Fruit fly (Drosophila melanogaster): Measurements from ENCODE around the gene CG43886.

The CG43886 gene

DNA sequence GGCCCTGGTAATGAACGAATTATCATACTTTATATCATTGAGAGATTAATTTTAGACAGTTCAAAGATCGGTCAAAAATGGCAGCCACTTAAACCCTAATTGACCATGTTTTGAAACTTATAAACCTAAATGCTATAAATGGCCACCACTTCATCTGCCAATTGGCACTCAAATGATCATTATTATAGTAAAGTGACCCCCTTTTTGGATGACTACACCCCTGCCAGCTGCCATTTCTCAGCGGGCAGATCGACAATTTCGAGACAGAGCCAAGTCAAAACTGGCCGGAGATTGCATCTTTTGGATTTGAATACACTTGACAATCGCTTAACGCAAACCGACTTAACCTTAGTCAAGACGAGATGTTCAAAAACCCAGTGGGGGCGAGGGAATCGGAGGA lies 3.4 kb downstream of the CG43886 start:
- TF ChIP-seq Sp1 (GFP tag; optimal IDR thresholded peaks at IDR 0.05) (peak; percentile 43), Dfd (GFP tag; optimal IDR thresholded peaks at IDR 0.05) (no peak), Rel (GFP tag; optimal IDR thresholded peaks at IDR 0.05) (no peak), Rel (tag; optimal IDR thresholded peaks at IDR 0.05) (no peak), OdsH (GFP tag; optimal IDR thresholded peaks at IDR 0.05) (peak; percentile 43), CrebA (GFP tag; optimal IDR thresholded peaks at IDR 0.05; ENCODE audit: borderline replicate concordance) (no peak), foxo (GFP tag; optimal IDR thresholded peaks at IDR 0.05) (peak in 1 of 2 experiments; percentile 49), Hnf4 (GFP tag; optimal IDR thresholded peaks at IDR 0.05) (peak; percentile 6), rgr (GFP tag; optimal IDR thresholded peaks at IDR 0.05) (peak; percentile 49), ey (GFP tag; optimal IDR thresholded peaks at IDR 0.05) (peak; percentile 48), Hr83 (GFP tag; optimal IDR thresholded peaks at IDR 0.05; ENCODE audit: poor library complexity, severe bottlenecking) (no peak), fru (GFP tag; optimal IDR thresholded peaks at IDR 0.05) (peak; percentile 22), h (GFP tag; optimal IDR thresholded peaks at IDR 0.05) (peak; percentile 48), HLH106 (tag; optimal IDR thresholded peaks at IDR 0.05) (peak; percentile 31), pan (optimal IDR thresholded peaks at IDR 0.05) (no peak), br (GFP tag; optimal IDR thresholded peaks at IDR 0.05) (peak; percentile 53)

DNA sequence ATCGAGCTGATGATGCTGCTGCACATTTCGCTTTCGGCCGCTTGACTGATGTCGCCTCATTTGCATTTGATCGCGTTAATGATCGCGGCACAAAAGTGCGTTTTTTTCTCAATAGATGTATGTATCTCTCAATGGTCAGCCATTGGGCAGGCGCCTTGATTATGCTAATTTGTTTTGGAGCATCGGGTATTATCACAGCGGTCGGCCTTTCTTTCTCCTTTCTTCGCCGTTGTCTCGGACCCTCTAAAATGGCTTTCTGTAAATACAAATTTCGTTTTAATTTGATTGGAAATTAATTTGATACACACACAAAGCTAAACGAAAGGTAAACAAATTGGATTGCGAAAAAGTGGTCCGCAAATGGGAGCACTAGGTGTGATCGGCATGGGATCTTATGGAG lies 4.2 kb downstream of the CG43886 start:
- no peak for TF ChIP-seq Mio (GFP tag; optimal IDR thresholded peaks at IDR 0.05)
- TF ChIP-seq OdsH (GFP tag; optimal IDR thresholded peaks at IDR 0.05) = no peak
- no peak for TF ChIP-seq Hr78 (GFP tag; optimal IDR thresholded peaks at IDR 0.05)
- TF ChIP-seq woc (GFP tag; optimal IDR thresholded peaks at IDR 0.05) = no peak
- no peak for TF ChIP-seq jim (GFP tag; optimal IDR thresholded peaks at IDR 0.05)
- no peak for TF ChIP-seq h (GFP tag; optimal IDR thresholded peaks at IDR 0.05)
- no peak for TF ChIP-seq sage (GFP tag; optimal IDR thresholded peaks at IDR 0.05)
- TF ChIP-seq Hnf4 (GFP tag; optimal IDR thresholded peaks at IDR 0.05) = no peak
- TF ChIP-seq usp (GFP tag; optimal IDR thresholded peaks at IDR 0.05) = no peak
- no peak for TF ChIP-seq dsf (GFP tag; optimal IDR thresholded peaks at IDR 0.05; ENCODE audit: borderline replicate concordance)
- TF ChIP-seq Hr83 (GFP tag; optimal IDR thresholded peaks at IDR 0.05; ENCODE audit: poor library complexity, severe bottlenecking) = no peak
- no peak for TF ChIP-seq Jra (GFP tag; optimal IDR thresholded peaks at IDR 0.05)
- no peak for TF ChIP-seq ey (GFP tag; optimal IDR thresholded peaks at IDR 0.05)
- no peak for TF ChIP-seq fru (GFP tag; optimal IDR thresholded peaks at IDR 0.05)
- TF ChIP-seq Dfd (GFP tag; optimal IDR thresholded peaks at IDR 0.05) = no peak
- no peak for TF ChIP-seq CG9705 (GFP tag; optimal IDR thresholded peaks at IDR 0.05)

dm6 chr3L:8154544-8154943 lies 5.0 kb downstream of the CG43886 start:
- no peak for TF ChIP-seq psq (GFP tag; optimal IDR thresholded peaks at IDR 0.05)
- no peak for TF ChIP-seq sv (GFP tag; optimal IDR thresholded peaks at IDR 0.05)
- no peak for TF ChIP-seq brk (GFP tag; optimal IDR thresholded peaks at IDR 0.05)
- TF ChIP-seq dmrt93B (GFP tag; optimal IDR thresholded peaks at IDR 0.05) = no peak
- no peak for TF ChIP-seq tai (GFP tag; optimal IDR thresholded peaks at IDR 0.05)
- no peak for TF ChIP-seq br (GFP tag; optimal IDR thresholded peaks at IDR 0.05)
- TF ChIP-seq GATAd (GFP tag; optimal IDR thresholded peaks at IDR 0.05) = no peak
- TF ChIP-seq Rel (GFP tag; optimal IDR thresholded peaks at IDR 0.05) = no peak
- no peak for TF ChIP-seq Rel (tag; optimal IDR thresholded peaks at IDR 0.05)

DNA sequence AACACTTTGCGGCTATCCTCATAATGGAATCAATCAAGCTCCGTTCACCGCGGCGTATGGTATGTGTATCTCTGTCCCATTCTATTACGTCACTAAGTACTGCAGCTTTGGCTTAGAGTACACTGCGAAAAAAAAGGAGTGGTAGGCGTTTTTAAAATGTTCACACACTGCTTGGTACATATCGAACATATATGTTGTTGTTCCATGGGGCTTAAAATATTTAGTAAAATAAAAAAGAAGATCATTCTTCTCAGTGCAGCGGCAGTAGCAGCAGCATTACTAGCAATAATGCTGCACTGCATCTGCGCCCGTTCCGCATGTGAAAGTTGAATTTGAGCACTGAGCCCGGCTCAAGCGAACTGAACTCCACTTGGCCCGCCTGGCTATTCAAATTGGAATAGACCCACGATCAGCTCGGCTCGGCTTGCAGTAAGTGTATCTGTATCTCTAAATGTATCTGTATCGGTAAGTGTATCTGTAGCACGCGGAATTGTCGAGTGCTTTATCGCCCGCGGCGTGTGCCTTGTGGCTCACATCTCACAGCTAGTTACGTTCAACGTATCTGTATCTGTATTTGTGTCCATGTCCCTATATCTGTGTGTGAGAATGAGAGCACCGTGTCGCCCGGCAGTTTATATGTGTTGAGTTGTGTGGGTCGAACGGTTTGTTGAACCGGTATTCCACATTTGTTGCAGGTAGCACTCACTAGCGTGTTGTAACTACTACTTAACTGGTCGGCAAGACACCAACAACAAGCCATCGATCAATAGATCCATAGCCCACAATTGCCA lies 6.2 kb downstream of the CG43886 start:
- no peak for TF ChIP-seq Hr78 (GFP tag; optimal IDR thresholded peaks at IDR 0.05)
- no peak for TF ChIP-seq Dif (GFP tag; optimal IDR thresholded peaks at IDR 0.05; ENCODE audit: partially characterized antibody)
- peak; percentile 16 for TF ChIP-seq dmrt93B (GFP tag; optimal IDR thresholded peaks at IDR 0.05)
- TF ChIP-seq CrebA (GFP tag; optimal IDR thresholded peaks at IDR 0.05; ENCODE audit: borderline replicate concordance) = no peak
- no peak for TF ChIP-seq Rel (GFP tag; optimal IDR thresholded peaks at IDR 0.05)
- TF ChIP-seq Rel (tag; optimal IDR thresholded peaks at IDR 0.05) = no peak
- TF ChIP-seq OdsH (GFP tag; optimal IDR thresholded peaks at IDR 0.05) = no peak
- no peak for TF ChIP-seq dl (GFP tag; optimal IDR thresholded peaks at IDR 0.05; ENCODE audit: insufficient read depth in 1 of 2, partially characterized antibody in 2 of 2)
- no peak for TF ChIP-seq Hnf4 (GFP tag; optimal IDR thresholded peaks at IDR 0.05)
- no peak for TF ChIP-seq Dfd (GFP tag; optimal IDR thresholded peaks at IDR 0.05)
- TF ChIP-seq psq (GFP tag; optimal IDR thresholded peaks at IDR 0.05) = no peak
- no peak for TF ChIP-seq Hr83 (GFP tag; optimal IDR thresholded peaks at IDR 0.05; ENCODE audit: poor library complexity, severe bottlenecking)
- TF ChIP-seq lola (GFP tag; optimal IDR thresholded peaks at IDR 0.05) = no peak
- TF ChIP-seq pan (optimal IDR thresholded peaks at IDR 0.05) = no peak
- peak; percentile 10 for TF ChIP-seq HLH106 (tag; optimal IDR thresholded peaks at IDR 0.05)
- no peak for TF ChIP-seq N (GFP tag; optimal IDR thresholded peaks at IDR 0.05)
- no peak for TF ChIP-seq Sp1 (GFP tag; optimal IDR thresholded peaks at IDR 0.05)
- TF ChIP-seq Abd-B (GFP tag; optimal IDR thresholded peaks at IDR 0.05) = no peak
- TF ChIP-seq rgr (GFP tag; optimal IDR thresholded peaks at IDR 0.05) = peak; percentile 45
- TF ChIP-seq brk (GFP tag; optimal IDR thresholded peaks at IDR 0.05) = no peak
- TF ChIP-seq Mio (GFP tag; optimal IDR thresholded peaks at IDR 0.05) = no peak
- no peak for TF ChIP-seq Vsx2 (GFP tag; optimal IDR thresholded peaks at IDR 0.05; ENCODE audit: partially characterized antibody)
- TF ChIP-seq sv (GFP tag; optimal IDR thresholded peaks at IDR 0.05) = peak; percentile 39
- no peak for TF ChIP-seq sage (GFP tag; optimal IDR thresholded peaks at IDR 0.05)
- TF ChIP-seq Myc (optimal IDR thresholded peaks at IDR 0.05) = no peak
- no peak for TF ChIP-seq jim (GFP tag; optimal IDR thresholded peaks at IDR 0.05)
- no peak for TF ChIP-seq dsf (GFP tag; optimal IDR thresholded peaks at IDR 0.05; ENCODE audit: borderline replicate concordance)
- no peak for TF ChIP-seq Jra (GFP tag; optimal IDR thresholded peaks at IDR 0.05)
- no peak for TF ChIP-seq CG32264 (GFP tag; optimal IDR thresholded peaks at IDR 0.05)
- no peak for TF ChIP-seq tai (GFP tag; optimal IDR thresholded peaks at IDR 0.05)
- TF ChIP-seq CG9705 (GFP tag; optimal IDR thresholded peaks at IDR 0.05) = no peak
- peak; percentile 2 for TF ChIP-seq h (GFP tag; optimal IDR thresholded peaks at IDR 0.05)
- TF ChIP-seq usp (GFP tag; optimal IDR thresholded peaks at IDR 0.05) = no peak
